Fruit fly (Drosophila melanogaster): ENCODE measurements around the gene Nepl5.

Gene Nepl5

dm6 chr2L:6339010-6339897 is 41.8 kb upstream of the Nepl5 start (continued):
- TF ChIP-seq az2 (GFP tag; optimal IDR thresholded peaks at IDR 0.05) (peak; percentile 33), scrt (GFP tag; optimal IDR thresholded peaks at IDR 0.05) (peak; percentile 79), Blimp-1 (GFP tag; optimal IDR thresholded peaks at IDR 0.05) (peak; percentile 8), ac (GFP tag; optimal IDR thresholded peaks at IDR 0.05) (no peak), run (tag; optimal IDR thresholded peaks at IDR 0.05) (no peak), CG31388 (GFP tag; optimal IDR thresholded peaks at IDR 0.05) (no peak), insv (GFP tag; optimal IDR thresholded peaks at IDR 0.05) (no peak), CG10321 (GFP tag; IDR thresholded peaks at IDR 0.05) (peak; percentile 91), CG34422 (GFP tag; IDR thresholded peaks at IDR 0.05) (peak; percentile 69; the same call in 2 of the 3 replicates), CG5953 (GFP tag; IDR thresholded peaks at IDR 0.05) (no peak; the same call in 1 of the 2 replicates), odd (GFP tag; optimal IDR thresholded peaks at IDR 0.05) (no peak), chn (GFP tag; optimal IDR thresholded peaks at IDR 0.05) (no peak), Mad (GFP tag; optimal IDR thresholded peaks at IDR 0.05) (no peak), Dll (GFP tag; IDR thresholded peaks at IDR 0.05; ENCODE audit: partially characterized antibody) (0 out of 4 replicates have a peak, but pooled peaks have one; percentile 29), tap (tag; optimal IDR thresholded peaks at IDR 0.05) (peak; percentile 20), Oli (tag; optimal IDR thresholded peaks at IDR 0.05) (peak; percentile 31), vnd (GFP tag; IDR thresholded peaks at IDR 0.05; ENCODE audit: partially characterized antibody) (no peak), mld (GFP tag; IDR thresholded peaks at IDR 0.05; ENCODE audit: partially characterized antibody) (peak; percentile 31; the same call in 1 of the 3 replicates), pzg (GFP tag; optimal IDR thresholded peaks at IDR 0.05) (no peak), CG31441 (GFP tag; IDR thresholded peaks at IDR 0.05) (peak; percentile 8; the same call in 1 of the 2 replicates), CG10209 (GFP tag; optimal IDR thresholded peaks at IDR 0.05) (no peak), CG15269 (tag; optimal IDR thresholded peaks at IDR 0.05) (peak; percentile 49), sd (tag; optimal IDR thresholded peaks at IDR 0.05) (no peak), Abd-B (GFP tag; optimal IDR thresholded peaks at IDR 0.05) (no peak), CG4820 (GFP tag; optimal IDR thresholded peaks at IDR 0.05) (peak; percentile 12), CG14050 (GFP tag; IDR thresholded peaks at IDR 0.05) (no peak), HmgD (GFP tag; optimal IDR thresholded peaks at IDR 0.05) (no peak), B-H2 (GFP tag; optimal IDR thresholded peaks at IDR 0.05) (no peak), CG10431 (GFP tag; optimal IDR thresholded peaks at IDR 0.05) (no peak), otp (GFP tag; IDR thresholded peaks at IDR 0.05) (no peak), CG15073 (GFP tag; optimal IDR thresholded peaks at IDR 0.05) (no peak), B-H1 (GFP tag; IDR thresholded peaks at IDR 0.05) (peak; percentile 19; the same call in 1 of the 3 replicates), CG12942 (GFP tag; optimal IDR thresholded peaks at IDR 0.05) (no peak), CG13296 (GFP tag; optimal IDR thresholded peaks at IDR 0.05) (peak; percentile 22), D19A (tag; optimal IDR thresholded peaks at IDR 0.05) (no peak), trem (tag; optimal IDR thresholded peaks at IDR 0.05) (no peak), CG4328 (GFP tag; optimal IDR thresholded peaks at IDR 0.05) (no peak), CG31224 (GFP tag; IDR thresholded peaks at IDR 0.05) (no peak), seq (GFP tag; IDR thresholded peaks at IDR 0.05) (0 out of 2 replicates have a peak, but pooled peaks have one; percentile 51), Sox100B (GFP tag; optimal IDR thresholded peaks at IDR 0.05) (no peak), YL-1 (GFP tag; optimal IDR thresholded peaks at IDR 0.05) (peak; percentile 59), CG34224 (GFP tag; IDR thresholded peaks at IDR 0.05; ENCODE audit: partially characterized antibody) (no peak; the same call in 2 of the 3 replicates), CG7556 (GFP tag; optimal IDR thresholded peaks at IDR 0.05) (peak; percentile 22), luna (GFP tag; optimal IDR thresholded peaks at IDR 0.05) (no peak), PHDP (tag; optimal IDR thresholded peaks at IDR 0.05) (peak; percentile 51), CG11723 (GFP tag; optimal IDR thresholded peaks at IDR 0.05) (no peak), CG3838 (GFP tag; optimal IDR thresholded peaks at IDR 0.05) (no peak), CG8924 (tag; optimal IDR thresholded peaks at IDR 0.05) (peak; percentile 17)

Data from whole organism, embryonic.